Worm (Caenorhabditis elegans): ENCODE results near the gene D2089.8.

- no peak for TF ChIP-seq ceh-6 (GFP tag; optimal IDR thresholded peaks at IDR 0.05)
- TF ChIP-seq ama-1 (optimal IDR thresholded peaks at IDR 0.05) = no peak
- no peak for TF ChIP-seq nhr-11 (tag; optimal IDR thresholded peaks at IDR 0.05)
- no peak for TF ChIP-seq ahr-1 (tag; optimal IDR thresholded peaks at IDR 0.05)
- TF ChIP-seq ceh-30 (tag; optimal IDR thresholded peaks at IDR 0.05) = no peak
- no peak for TF ChIP-seq dmd-4 (tag; optimal IDR thresholded peaks at IDR 0.05; ENCODE audit: borderline replicate concordance)
- no peak for TF ChIP-seq lim-6 (tag; optimal IDR thresholded peaks at IDR 0.05)
- TF ChIP-seq ets-4 (tag; optimal IDR thresholded peaks at IDR 0.05) = no peak
- no peak for TF ChIP-seq pha-4 (tag; optimal IDR thresholded peaks at IDR 0.05)
- TF ChIP-seq ceh-9 (tag; optimal IDR thresholded peaks at IDR 0.05) = no peak
- no peak for TF ChIP-seq pros-1 (tag; optimal IDR thresholded peaks at IDR 0.05)
- TF ChIP-seq fkh-10 (GFP tag; optimal IDR thresholded peaks at IDR 0.05) = no peak
These were observed 42.9 kb upstream of the D2089.8 start for ce11 chrII:10705347-10705996.

Data from whole organism, late embryonic.